Worm (Caenorhabditis elegans) whole organism, early embryonic: Measurements from ENCODE around the gene R151.8.

ENCODE experiments used
- F13C5.2 ChIP-seq: sonication (generic microtip); optimal IDR thresholded peaks from 2 replicates; lab custom pipeline; 2017; ENCODE audit warnings: mild to moderate bottlenecking, missing genetic modification characterization, inconsistent platforms, missing compliant biosample characterization
- aly-1 ChIP-seq: sonication (generic microtip); optimal IDR thresholded peaks from 2 replicates; lab custom pipeline; 2016; ENCODE audit warnings: missing genetic modification characterization, missing compliant biosample characterization
- ama-1 ChIP-seq: fragments of 150-350 bp; optimal IDR thresholded peaks from 2 replicates; lab custom pipeline; 2014
- ceh-36 ChIP-seq: sonication (generic microtip); optimal IDR thresholded peaks from 2 replicates; lab custom pipeline; 2016; ENCODE audit warnings: missing genetic modification characterization, inconsistent platforms, missing compliant biosample characterization
- ets-7 ChIP-seq: sonication (generic microtip); optimal IDR thresholded peaks from 2 replicates; lab custom pipeline; 2016; ENCODE audit warnings: missing genotype, missing genetic modification characterization, missing compliant biosample characterization
- flt-1 ChIP-seq: fragments of 200-800 bp; sonication (Bioruptor generic); IDR thresholded peaks from 2 replicates; pipeline ENCODE4 v1.3.6; 2022; ENCODE audit warnings: missing genetic modification characterization, missing compliant biosample characterization
- hnd-1 ChIP-seq: sonication (generic microtip); optimal IDR thresholded peaks from 2 replicates; lab custom pipeline; 2016; ENCODE audit warnings: missing genetic modification characterization, missing compliant biosample characterization
- sea-1 ChIP-seq: fragments of 200-800 bp; sonication (Bioruptor generic); conservative IDR thresholded peaks from 2 replicates; pipeline ENCODE4 v1.3.6; 2022; ENCODE audit warnings: missing genetic modification characterization, missing compliant biosample characterization
- tbx-37 ChIP-seq: fragments of 200-800 bp; sonication (Bioruptor generic); conservative IDR thresholded peaks from 2 replicates; pipeline ENCODE4 v1.3.6; 2022; ENCODE audit warnings: missing genetic modification reagents, missing genetic modification characterization, missing compliant biosample characterization

DNA sequence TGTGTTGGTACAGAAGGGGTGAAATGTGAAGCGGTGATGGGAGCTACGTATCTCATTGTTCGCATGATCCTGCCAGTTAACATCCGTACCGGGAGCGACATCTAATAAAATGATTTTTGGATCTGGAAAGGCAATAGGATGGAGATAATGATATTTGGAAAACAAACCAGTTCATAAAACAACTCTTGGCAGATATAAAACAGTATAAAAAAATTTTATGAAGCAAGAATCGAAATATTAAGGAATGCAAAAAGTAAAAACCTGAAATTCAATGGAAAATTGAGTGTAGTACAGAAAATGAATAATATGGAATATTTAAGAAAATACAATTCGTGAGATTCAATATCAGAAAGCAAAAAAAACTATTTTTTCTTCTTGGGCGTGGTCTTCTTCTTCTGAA lies 3.0 kb downstream of the R151.8 start, which contains the start of gene hsp-75:
- TF ChIP-seq sea-1 (GFP tag; lab: Robert Waterston, UW) (no peak), aly-1 (tag; lab: Kevin White, UChicago) (no peak), hnd-1 (tag; lab: Kevin White, UChicago) (no peak), ama-1 (no peak), F13C5.2 (tag; lab: Kevin White, UChicago) (no peak), ceh-36 (tag; lab: Kevin White, UChicago) (no peak), tbx-37 (GFP tag; lab: Robert Waterston, UW) (no peak), flt-1 (no peak), ets-7 (tag; lab: Kevin White, UChicago) (no peak)
